Fruit fly (Drosophila melanogaster) whole organism, embryonic: ENCODE data around the gene nompC.

Experiments
- Atf3 ChIP-seq: fragments of 200-800 bp; sonication (Bioruptor generic); optimal IDR thresholded peaks from 3 replicates; lab custom pipeline; 2016; ENCODE audit warnings: missing biosample characterization, missing genetic modification characterization
- B-H2 ChIP-seq: fragments of 200-800 bp; sonication (Bioruptor generic); optimal IDR thresholded peaks from 2 replicates; lab custom pipeline; 2018; ENCODE audit warnings: missing biosample characterization, mild to moderate bottlenecking, missing genetic modification characterization
- CG10267 ChIP-seq: fragments of 200-800 bp; sonication (Bioruptor generic); optimal IDR thresholded peaks from 2 replicates; lab custom pipeline; 2018; ENCODE audit warnings: missing biosample characterization, mild to moderate bottlenecking, missing genetic modification characterization, moderate library complexity
- CG10274 ChIP-seq: fragments of 200-800 bp; sonication (Bioruptor generic); optimal IDR thresholded peaks from 3 replicates; lab custom pipeline; 2017; ENCODE audit warnings: missing biosample characterization, mild to moderate bottlenecking, missing genetic modification characterization
- CG11085 ChIP-seq: fragments of 200-800 bp; sonication (Bioruptor generic); IDR thresholded peaks from 2 replicates; pipeline ENCODE4 v1.3.6; 2022; ENCODE audit warnings: missing biosample characterization, missing genetic modification characterization
- CG11695 ChIP-seq: fragments of 200-800 bp; sonication (Bioruptor generic); IDR thresholded peaks from 3 replicates; pipeline ENCODE4 v1.3.6; 2022; ENCODE audit warnings: missing biosample characterization, missing genetic modification characterization
- CG1233 ChIP-seq: fragments of 200-800 bp; sonication (Bioruptor generic); optimal IDR thresholded peaks from 4 replicates; lab custom pipeline; 2018; ENCODE audit warnings: missing biosample characterization, mild to moderate bottlenecking, missing genetic modification characterization
- CG12744 ChIP-seq: fragments of 200-800 bp; sonication (Bioruptor generic); optimal IDR thresholded peaks from 2 replicates; lab custom pipeline; 2016; ENCODE audit warnings: missing biosample characterization, missing genetic modification characterization
- CG14441 ChIP-seq: fragments of 200-800 bp; sonication (Bioruptor generic); IDR thresholded peaks from 2 replicates; pipeline ENCODE4 v1.3.6; 2022; ENCODE audit warnings: missing biosample characterization, missing genetic modification characterization
- CG16813 ChIP-seq: fragments of 200-800 bp; sonication (Bioruptor generic); IDR thresholded peaks from 3 replicates; pipeline ENCODE4 v1.3.6; 2022; ENCODE audit warnings: missing biosample characterization, missing genetic modification characterization; ENCODE audit not compliant: partially characterized antibody
- CG16815 ChIP-seq: fragments of 200-800 bp; sonication (Bioruptor generic); optimal IDR thresholded peaks from 3 replicates; lab custom pipeline; 2017; ENCODE audit warnings: missing biosample characterization, mild to moderate bottlenecking, missing genetic modification characterization
- CG16863 ChIP-seq: fragments of 200-800 bp; sonication (Bioruptor generic); optimal IDR thresholded peaks from 3 replicates; lab custom pipeline; 2016; ENCODE audit warnings: missing biosample characterization, missing genetic modification characterization
- CG1792 ChIP-seq: fragments of 200-800 bp; sonication (Bioruptor generic); optimal IDR thresholded peaks from 2 replicates; lab custom pipeline; 2016; ENCODE audit warnings: missing biosample characterization, missing genetic modification characterization
- CG18599 ChIP-seq: fragments of 200-800 bp; sonication (Bioruptor generic); optimal IDR thresholded peaks from 3 replicates; lab custom pipeline; 2017; ENCODE audit warnings: missing biosample characterization, missing genetic modification characterization, mild to moderate bottlenecking, moderate library complexity, missing genetic modification reagents
- CG18619 ChIP-seq: fragments of 200-800 bp; sonication (Bioruptor generic); optimal IDR thresholded peaks from 3 replicates; lab custom pipeline; 2017; ENCODE audit warnings: missing biosample characterization, mild to moderate bottlenecking, missing genetic modification characterization
- CG2116 ChIP-seq: fragments of 200-800 bp; sonication (Bioruptor generic); optimal IDR thresholded peaks from 3 replicates; lab custom pipeline; 2018; ENCODE audit warnings: missing biosample characterization, mild to moderate bottlenecking, missing genetic modification characterization
- CG2120 ChIP-seq: fragments of 200-800 bp; sonication (Bioruptor generic); optimal IDR thresholded peaks from 3 replicates; lab custom pipeline; 2016; ENCODE audit warnings: missing biosample characterization, missing genetic modification characterization
- CG3281 ChIP-seq: fragments of 200-800 bp; sonication (Bioruptor generic); optimal IDR thresholded peaks from 3 replicates; lab custom pipeline; 2017; ENCODE audit warnings: missing biosample characterization, mild to moderate bottlenecking, missing genetic modification characterization
- CG3726 ChIP-seq: fragments of 200-800 bp; sonication (Bioruptor generic); IDR thresholded peaks from 3 replicates; pipeline ENCODE4, ENCODE4 v1.3.6; 2022; ENCODE audit warnings: missing biosample characterization, missing genetic modification characterization
- CG4404 ChIP-seq: fragments of 200-800 bp; sonication (Bioruptor generic); IDR thresholded peaks from 2 replicates; pipeline ENCODE4 v1.3.6; 2022; ENCODE audit warnings: missing biosample characterization, missing genetic modification characterization
- CG5245 ChIP-seq: fragments of 200-800 bp; sonication (Bioruptor generic); optimal IDR thresholded peaks from 3 replicates; lab custom pipeline; 2016; ENCODE audit warnings: missing biosample characterization, missing genetic modification characterization
- CG6765 ChIP-seq: fragments of 200-800 bp; sonication (Bioruptor generic); optimal IDR thresholded peaks from 3 replicates; lab custom pipeline; 2017; ENCODE audit warnings: missing biosample characterization, mild to moderate bottlenecking, missing genetic modification characterization
- CG8478 ChIP-seq: fragments of >200 bp; optimal IDR thresholded peaks from 2 replicates; lab custom pipeline; 2018
- CG8944 ChIP-seq: fragments of 200-800 bp; sonication (Bioruptor generic); optimal IDR thresholded peaks from 3 replicates; lab custom pipeline; 2016; ENCODE audit warnings: missing biosample characterization, missing genetic modification characterization
- Dp ChIP-seq: fragments of 200-800 bp; sonication (Bioruptor generic); optimal IDR thresholded peaks from 2 replicates; lab custom pipeline; 2018; ENCODE audit warnings: missing biosample characterization, mild to moderate bottlenecking, missing genetic modification characterization, moderate library complexity
- ERR ChIP-seq: fragments of 200-800 bp; sonication (Bioruptor generic); optimal IDR thresholded peaks from 2 replicates; lab custom pipeline; 2016; ENCODE audit warnings: missing biosample characterization, missing genetic modification characterization
- H2.0 ChIP-seq: fragments of 200-800 bp; sonication (Bioruptor generic); IDR thresholded peaks from 2 replicates; pipeline ENCODE4 v1.3.6; 2022; ENCODE audit warnings: missing biosample characterization, missing genetic modification characterization
- Hr51 ChIP-seq, 2 experiments: fragments of 200-800 bp; sonication (Bioruptor generic); optimal IDR thresholded peaks; 2 replicates in 1 of 2; 3 replicates in 1 of 2; lab custom pipeline; 2016 to 2018; ENCODE audit warnings: missing biosample characterization in 2 of 2, missing genetic modification characterization in 2 of 2, mild to moderate bottlenecking in 1 of 2, moderate library complexity in 1 of 2
- Lpt ChIP-seq: fragments of >200 bp; optimal IDR thresholded peaks from 2 replicates; lab custom pipeline; 2018; ENCODE audit warnings: missing biosample characterization, missing genetic modification characterization
- Six4 ChIP-seq: fragments of 200-800 bp; sonication (Bioruptor generic); optimal IDR thresholded peaks from 2 replicates; lab custom pipeline; 2016; ENCODE audit warnings: missing biosample characterization, missing genetic modification characterization
- YL-1 ChIP-seq: fragments of 200-800 bp; sonication (Bioruptor generic); optimal IDR thresholded peaks from 3 replicates; lab custom pipeline; 2017; ENCODE audit warnings: missing biosample characterization, mild to moderate bottlenecking, missing genetic modification characterization
- ac ChIP-seq: fragments of 200-800 bp; sonication (Bioruptor generic); optimal IDR thresholded peaks from 3 replicates; lab custom pipeline; 2017; ENCODE audit warnings: missing biosample characterization, mild to moderate bottlenecking, missing genetic modification characterization
- ara ChIP-seq: fragments of 200-800 bp; sonication (Bioruptor generic); IDR thresholded peaks from 2 replicates; pipeline ENCODE4 v1.3.6; 2022; ENCODE audit warnings: missing biosample characterization, missing genetic modification characterization
- ase ChIP-seq: fragments of 200-800 bp; sonication (Bioruptor generic); IDR thresholded peaks from 3 replicates; pipeline ENCODE4 v1.3.6; 2022; ENCODE audit warnings: missing biosample characterization, missing genetic modification characterization
- bcd ChIP-seq: fragments of 200-800 bp; sonication (Bioruptor generic); optimal IDR thresholded peaks from 2 replicates; lab custom pipeline; 2017; ENCODE audit warnings: missing biosample characterization, mild to moderate bottlenecking, missing genetic modification characterization
- cad ChIP-seq: fragments of >200 bp; optimal IDR thresholded peaks from 2 replicates; lab custom pipeline; 2017; ENCODE audit warnings: missing biosample characterization, missing genetic modification characterization
- dan ChIP-seq: fragments of 200-800 bp; sonication (Bioruptor generic); IDR thresholded peaks from 2 replicates; pipeline ENCODE4 v1.3.6; 2022; ENCODE audit warnings: missing biosample characterization, missing genetic modification characterization
- fd102C ChIP-seq: fragments of 200-800 bp; sonication (Bioruptor generic); optimal IDR thresholded peaks from 2 replicates; lab custom pipeline; 2018; ENCODE audit warnings: missing biosample characterization, mild to moderate bottlenecking, missing genetic modification characterization, moderate library complexity
- fd64A ChIP-seq: fragments of 200-800 bp; sonication (Bioruptor generic); optimal IDR thresholded peaks from 3 replicates; lab custom pipeline; 2018; ENCODE audit warnings: missing biosample characterization, mild to moderate bottlenecking, missing genetic modification characterization
- knrl ChIP-seq: fragments of 200-800 bp; sonication (Bioruptor generic); IDR thresholded peaks from 3 replicates; pipeline ENCODE4 v1.3.6; 2022; ENCODE audit warnings: missing biosample characterization, missing genetic modification characterization; ENCODE audit not compliant: partially characterized antibody
- mirr ChIP-seq: fragments of 200-800 bp; sonication (Bioruptor generic); optimal IDR thresholded peaks from 3 replicates; lab custom pipeline; 2018; ENCODE audit warnings: missing biosample characterization, mild to moderate bottlenecking, missing genetic modification characterization
- odd ChIP-seq: fragments of 200-800 bp; sonication (Bioruptor generic); optimal IDR thresholded peaks from 2 replicates; lab custom pipeline; 2017; ENCODE audit warnings: missing biosample characterization, mild to moderate bottlenecking, missing genetic modification characterization
- pan ChIP-seq, 4 experiments: fragments of >200 bp in 3 of 4; fragments of 200-800 bp in 1 of 4; sonication (Bioruptor generic) in 1 of 4; optimal IDR thresholded peaks in 3 of 4; IDR thresholded peaks in 1 of 4; 2 replicates each; pipeline versions ENCODE4 v1.3.6 to Lab custom; 2017 to 2022; ENCODE audit warnings: missing biosample characterization in 2 of 4, missing genetic modification characterization in 2 of 4, mixed read lengths in 1 of 4
- phol ChIP-seq: fragments of 200-800 bp; sonication (Bioruptor generic); optimal IDR thresholded peaks from 3 replicates; lab custom pipeline; 2018; ENCODE audit warnings: missing biosample characterization, mild to moderate bottlenecking, missing genetic modification characterization, moderate library complexity
- psq ChIP-seq: fragments of 200-800 bp; sonication (Bioruptor generic); optimal IDR thresholded peaks from 2 replicates; lab custom pipeline; 2017; ENCODE audit warnings: missing biosample characterization, missing genetic modification characterization
- pum ChIP-seq: fragments of 200-800 bp; sonication (Bioruptor generic); optimal IDR thresholded peaks from 2 replicates; lab custom pipeline; 2016; ENCODE audit warnings: missing biosample characterization, missing genetic modification characterization
- repo ChIP-seq: fragments of 200-800 bp; sonication (Bioruptor generic); optimal IDR thresholded peaks from 2 replicates; lab custom pipeline; 2016; ENCODE audit warnings: missing biosample characterization, missing genetic modification characterization
- salm ChIP-seq: fragments of 200-800 bp; sonication (Bioruptor generic); optimal IDR thresholded peaks from 2 replicates; lab custom pipeline; 2018; ENCODE audit warnings: missing biosample characterization, mild to moderate bottlenecking, missing genetic modification characterization
- sd ChIP-seq: fragments of 200-800 bp; sonication (Bioruptor generic); optimal IDR thresholded peaks from 3 replicates; lab custom pipeline; 2018; ENCODE audit warnings: missing biosample characterization, mild to moderate bottlenecking, missing genetic modification characterization, moderate library complexity

nompC gene

DNA sequence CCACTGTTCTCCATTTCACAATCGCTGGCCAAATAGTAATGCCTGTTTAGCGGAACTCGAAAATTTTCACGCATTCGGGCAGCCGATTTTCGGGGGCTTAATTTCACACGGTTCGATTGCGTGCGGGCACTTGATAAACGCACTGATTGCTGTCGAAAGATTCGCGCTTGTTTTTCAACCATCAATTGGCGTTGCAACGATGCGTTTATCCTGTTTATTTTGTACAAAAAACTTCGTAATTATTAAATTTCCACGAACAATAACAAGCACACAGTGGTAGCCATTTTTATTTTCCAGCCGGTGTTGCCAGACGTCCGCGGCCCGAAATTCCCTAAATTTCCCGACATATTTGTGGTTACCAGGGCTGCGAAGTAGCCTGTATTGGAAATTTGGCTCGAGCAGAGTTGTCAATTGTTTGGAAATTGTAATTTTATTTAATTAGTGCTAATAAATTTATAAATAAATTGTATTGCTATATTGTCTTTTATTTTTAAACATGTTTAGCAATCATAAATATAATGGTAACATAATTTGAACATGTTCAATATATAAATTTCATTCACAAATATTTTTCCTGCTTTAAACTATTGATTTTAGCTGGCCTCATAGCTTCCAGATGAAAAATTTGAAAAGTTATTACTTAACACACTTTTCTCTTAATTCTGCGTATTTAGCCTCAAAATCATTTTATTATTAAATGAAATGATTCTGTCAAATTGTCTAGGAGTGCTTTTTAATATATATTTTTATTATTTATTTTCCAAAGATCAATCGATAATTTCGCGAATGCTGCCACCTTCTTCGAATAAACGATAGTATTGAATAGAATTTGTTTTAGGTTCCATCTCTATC, 19.4 kb upstream of the nompC start, which contains the start of the genes Ncoa6 and cype:
Ncoa6 (minus strand) TSS at position 270 of the 852 bp plus-strand sequence.
cype (plus strand) TSS at position 814 of the 852 bp plus-strand sequence.
- no peak for TF ChIP-seq fd64A (GFP tag; lab: Kevin White, UChicago)
- no peak for TF ChIP-seq CG1233 (GFP tag; lab: Kevin White, UChicago)
- peak; percentile 31 for TF ChIP-seq CG16815
- no peak for TF ChIP-seq fd102C
- no peak for TF ChIP-seq CG14441 (GFP tag; lab: Robert Waterston, UW)
- TF ChIP-seq Lpt: no peak
- TF ChIP-seq CG11695 (GFP tag; lab: Robert Waterston, UW): no peak
- TF ChIP-seq ara (GFP tag; lab: Robert Waterston, UW): peak; percentile 49; the same call in 1 of the 2 replicates
- no peak for TF ChIP-seq B-H2 (GFP tag; lab: Kevin White, UChicago)
- no peak for TF ChIP-seq CG1792
- TF ChIP-seq CG8478 (lab: Kevin White, UChicago): no peak
- peak; percentile 40; the same call in 1 of the 2 replicates for TF ChIP-seq CG11085 (GFP tag; lab: Robert Waterston, UW)
- TF ChIP-seq cad (GFP tag; lab: Kevin White, UChicago): no peak
- TF ChIP-seq CG4404: peak; percentile 36; the same call in 1 of the 2 replicates
- TF ChIP-seq CG3281 (GFP tag; lab: Kevin White, UChicago): no peak
- no peak for TF ChIP-seq H2.0 (GFP tag; lab: Robert Waterston, UW)
- TF ChIP-seq CG10267: peak; percentile 58
- TF ChIP-seq ase (GFP tag; lab: Robert Waterston, UW): no peak
- peak; percentile 100 for TF ChIP-seq phol (tag; lab: Kevin White, UChicago)
- TF ChIP-seq CG18599: peak; percentile 49
- TF ChIP-seq ac (GFP tag; lab: Kevin White, UChicago): no peak
- peak in 1 of 2 experiments; percentile 66 for TF ChIP-seq Hr51 (GFP tag; optimal IDR thresholded peaks at IDR 0.05; lab: Kevin White, UChicago)
- no peak for TF ChIP-seq odd (GFP tag; lab: Kevin White, UChicago)
- peak; percentile 43 for TF ChIP-seq bcd
- TF ChIP-seq salm (tag; lab: Kevin White, UChicago): no peak
- peak; percentile 93 for TF ChIP-seq sd
- peak; percentile 41 for TF ChIP-seq CG2120
- TF ChIP-seq CG16863 (GFP tag; lab: Kevin White, UChicago): no peak
- TF ChIP-seq CG2116: peak; percentile 51
- no peak for TF ChIP-seq CG3726
- peak; percentile 9 for TF ChIP-seq Atf3 (GFP tag; lab: Kevin White, UChicago)
- peak; percentile 78; the same call in 2 of the 3 replicates for TF ChIP-seq knrl (GFP tag; lab: Robert Waterston, UW)
- TF ChIP-seq YL-1 (GFP tag; lab: Kevin White, UChicago): peak; percentile 48
- no peak for TF ChIP-seq repo (GFP tag; lab: Kevin White, UChicago)
- TF ChIP-seq mirr: no peak
- peak; percentile 6 for TF ChIP-seq psq
- TF ChIP-seq CG6765 (GFP tag; lab: Kevin White, UChicago): no peak
- no peak for TF ChIP-seq CG8944 (GFP tag; lab: Kevin White, UChicago)
- TF ChIP-seq dan (GFP tag; lab: Robert Waterston, UW): no peak
- no peak for TF ChIP-seq CG5245 (GFP tag; lab: Kevin White, UChicago)
- TF ChIP-seq CG12744 (GFP tag; lab: Kevin White, UChicago): no peak
- TF ChIP-seq CG16813 (GFP tag; lab: Robert Waterston, UW): peak; percentile 81
- TF ChIP-seq pan (optimal IDR thresholded peaks at IDR 0.05; lab: Kevin White, UChicago): no peak
- TF ChIP-seq pan (GFP tag; optimal IDR thresholded peaks at IDR 0.05 in 1 of 2, IDR thresholded peaks at IDR 0.05 in 1 of 2): peak in 1 of 2 experiments; percentile 33
- TF ChIP-seq Dp: peak; percentile 6
- TF ChIP-seq pum (GFP tag; lab: Kevin White, UChicago): no peak
- TF ChIP-seq ERR (GFP tag; lab: Kevin White, UChicago): no peak
- TF ChIP-seq Six4 (GFP tag; lab: Kevin White, UChicago): peak; percentile 8
- peak; percentile 24 for TF ChIP-seq CG18619 (GFP tag; lab: Kevin White, UChicago)
- no peak for TF ChIP-seq CG10274 (GFP tag; lab: Kevin White, UChicago)
